Fruit fly (Drosophila melanogaster) whole organism, pupa: ENCODE data around the gene pns.

Experiments
- CG14655 ChIP-seq: fragments of 200-800 bp; sonication (Bioruptor generic); optimal IDR thresholded peaks from 3 replicates; lab custom pipeline; 2017; ENCODE audit warnings: mild to moderate bottlenecking, missing biosample characterization, missing genetic modification reagents, missing genetic modification characterization
- CG32121 ChIP-seq: fragments of 200-800 bp; sonication (Bioruptor generic); IDR thresholded peaks from 2 replicates; pipeline ENCODE4 v1.3.6; 2022; ENCODE audit warnings: missing biosample characterization, missing genetic modification characterization

dm6 chr3L:1488592-1489183 lies 48.2 kb upstream of the pns start:
- TF ChIP-seq CG14655 (GFP tag; lab: Kevin White, UChicago): no peak
- TF ChIP-seq CG32121: no peak
